Worm (Caenorhabditis elegans) whole organism, mixed stage, embryonic: ENCODE data around the gene F19C6.3.

Experiments used
- M03D4.4 ChIP-seq: sonication (generic microtip); optimal IDR thresholded peaks from 2 replicates; lab custom pipeline; 2017; ENCODE audit warnings: mild to moderate bottlenecking, missing genetic modification characterization, missing compliant biosample characterization
- cnd-1 ChIP-seq: fragments of 200-800 bp; sonication (Bioruptor generic); optimal IDR thresholded peaks from 2 replicates; lab custom pipeline; 2018; ENCODE audit warnings: mild to moderate bottlenecking, missing genetic modification characterization, missing compliant biosample characterization
- lsy-2 ChIP-seq: fragments of 150-350 bp; optimal IDR thresholded peaks from 2 replicates; lab custom pipeline; 2014; ENCODE audit warnings: missing biosample characterization, missing genetic modification characterization
- mab-5 ChIP-seq: fragments of 150-350 bp; optimal IDR thresholded peaks from 2 replicates; lab custom pipeline; 2014; ENCODE audit warnings: missing biosample characterization, missing genetic modification characterization
- nhr-12 ChIP-seq: fragments of 150-350 bp; optimal IDR thresholded peaks from 2 replicates; lab custom pipeline; 2014; ENCODE audit warnings: missing biosample characterization, missing genetic modification characterization
- nhr-237 ChIP-seq: fragments of 150-350 bp; optimal IDR thresholded peaks from 2 replicates; lab custom pipeline; 2014; ENCODE audit warnings: missing biosample characterization, missing genetic modification characterization
- nhr-28 ChIP-seq: fragments of 150-350 bp; optimal IDR thresholded peaks from 2 replicates; lab custom pipeline; 2014; ENCODE audit warnings: missing biosample characterization, missing genetic modification characterization
- nhr-76 ChIP-seq: sonication (generic microtip); optimal IDR thresholded peaks from 2 replicates; lab custom pipeline; 2017; ENCODE audit warnings: missing biosample characterization, missing genetic modification characterization
- pha-4 ChIP-seq: fragments of 150-350 bp; optimal IDR thresholded peaks from 2 replicates; lab custom pipeline; 2018; ENCODE audit warnings: missing biosample characterization, missing genetic modification reagents, missing genetic modification characterization
- snpc-4 ChIP-seq: fragments of 150-350 bp; optimal IDR thresholded peaks from 2 replicates; lab custom pipeline; 2014; ENCODE audit warnings: missing biosample characterization, missing genetic modification characterization
- sptf-1 ChIP-seq: sonication (generic microtip); optimal IDR thresholded peaks from 2 replicates; lab custom pipeline; 2017; ENCODE audit warnings: mild to moderate bottlenecking, missing genetic modification characterization, moderate library complexity, missing compliant biosample characterization
- unc-62 ChIP-seq: fragments of 150-350 bp; optimal IDR thresholded peaks from 2 replicates; lab custom pipeline; 2014; ENCODE audit warnings: missing biosample characterization, missing genetic modification reagents, missing genetic modification characterization
- ztf-11 ChIP-seq: fragments of 150-350 bp; optimal IDR thresholded peaks from 2 replicates; lab custom pipeline; 2014; ENCODE audit warnings: missing biosample characterization, missing genetic modification characterization

DNA sequence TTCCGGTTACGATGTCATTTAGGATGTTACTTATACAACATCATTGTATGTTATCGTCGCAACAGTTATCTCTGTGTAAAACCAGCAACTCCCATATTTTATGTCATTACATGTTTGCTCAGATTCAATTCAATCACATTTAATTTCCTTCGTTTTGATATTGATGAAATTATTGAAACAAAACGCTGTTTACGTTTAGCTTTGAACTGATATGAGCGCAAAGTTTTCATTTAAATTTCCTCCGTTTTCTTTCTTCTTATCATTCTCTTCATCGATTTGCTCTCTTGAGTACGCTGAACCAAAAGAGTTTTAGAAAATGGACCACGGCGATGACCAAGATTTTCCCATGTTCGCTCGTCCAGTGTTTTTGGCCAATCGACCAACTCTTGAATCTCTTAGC lies 22.3 kb upstream of the F19C6.3 start, which contains the start of gene sek-6:
- no peak for TF ChIP-seq nhr-237
- TF ChIP-seq lsy-2 (tag; lab: Kevin White, UChicago), result no peak
- no peak for TF ChIP-seq nhr-28 (tag; lab: Kevin White, UChicago)
- no peak for TF ChIP-seq M03D4.4 (tag; lab: Kevin White, UChicago)
- TF ChIP-seq mab-5 (tag; lab: Kevin White, UChicago), result no peak
- TF ChIP-seq snpc-4 (tag; lab: Kevin White, UChicago), result no peak
- TF ChIP-seq cnd-1 (tag; lab: Kevin White, UChicago), result no peak
- no peak for TF ChIP-seq ztf-11 (tag; lab: Kevin White, UChicago)
- TF ChIP-seq nhr-76 (tag; lab: Kevin White, UChicago), result no peak
- no peak for TF ChIP-seq pha-4 (tag; lab: Kevin White, UChicago)
- no peak for TF ChIP-seq sptf-1
- no peak for TF ChIP-seq unc-62 (GFP tag; lab: Kevin White, UChicago)
- no peak for TF ChIP-seq nhr-12
